Fruit fly (Drosophila melanogaster) whole organism, pupa: ENCODE data around the gene Polr1E.

ENCODE experiments used
- CG13204 ChIP-seq: fragments of 200-800 bp; sonication (Bioruptor generic); optimal IDR thresholded peaks from 2 replicates; lab custom pipeline; 2018; ENCODE audit warnings: missing biosample characterization, mild to moderate bottlenecking, missing genetic modification characterization, moderate library complexity
- CG4496 ChIP-seq: fragments of 200-800 bp; sonication (Bioruptor generic); IDR thresholded peaks from 3 replicates; pipeline ENCODE4 v1.3.6; 2022; ENCODE audit warnings: missing biosample characterization, missing genetic modification characterization
- D1 ChIP-seq: fragments of 200-800 bp; sonication (Bioruptor generic); optimal IDR thresholded peaks from 2 replicates; lab custom pipeline; 2018; ENCODE audit warnings: missing biosample characterization, mild to moderate bottlenecking, missing genetic modification characterization, moderate library complexity
- EcR ChIP-seq: fragments of 200-800 bp; sonication (Bioruptor generic); optimal IDR thresholded peaks from 3 replicates; lab custom pipeline; 2019; ENCODE audit warnings: missing biosample characterization, missing genetic modification characterization, mild to moderate bottlenecking, moderate library complexity, missing genetic modification reagents
- fd96Ca ChIP-seq: fragments of 200-800 bp; sonication (Bioruptor generic); IDR thresholded peaks from 3 replicates; pipeline ENCODE4 v1.3.6; 2022; ENCODE audit warnings: missing biosample characterization, missing genetic modification characterization
- rn ChIP-seq: fragments of 200-800 bp; sonication (Bioruptor generic); IDR thresholded peaks from 2 replicates; pipeline ENCODE4 v1.3.6; 2022; ENCODE audit warnings: missing biosample characterization, missing genetic modification characterization

DNA sequence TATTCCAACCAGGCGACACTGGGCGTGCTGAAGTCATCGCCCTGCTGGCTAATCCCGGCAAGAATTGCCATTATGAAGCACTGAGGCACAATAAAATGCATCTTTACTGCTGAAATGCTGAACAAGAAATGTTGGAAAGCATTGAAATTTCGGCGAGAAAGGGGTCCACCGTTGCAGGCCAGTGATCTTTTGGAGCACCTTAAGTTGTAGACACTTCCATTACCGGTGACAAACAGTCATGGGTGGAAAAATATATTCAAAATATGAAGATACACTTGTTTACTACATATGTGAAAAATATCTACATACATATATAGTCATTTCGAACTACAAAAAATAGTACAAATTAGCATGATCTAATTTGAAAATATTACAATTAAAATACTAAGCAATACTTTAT is 1.2 kb upstream of the Polr1E start, which contains the start of gene CG7126:
- no peak for TF ChIP-seq CG4496
- no peak for TF ChIP-seq rn
- no peak for TF ChIP-seq EcR
- no peak for TF ChIP-seq fd96Ca
- TF ChIP-seq CG13204 (GFP tag; lab: Kevin White, UChicago) = no peak
- TF ChIP-seq D1 (tag; lab: Kevin White, UChicago) = no peak
